Fruit fly (Drosophila melanogaster): Measurements from ENCODE around the gene CG32547.

Gene CG32547

dm6 chrX:18517415-18517814 lies 38.1 kb upstream of the CG32547 start (continued):
- TF ChIP-seq gcm2 (GFP tag; optimal IDR thresholded peaks at IDR 0.05): no peak
- no peak for TF ChIP-seq CG9215 (GFP tag; IDR thresholded peaks at IDR 0.05)
- no peak for TF ChIP-seq CG6765 (GFP tag; optimal IDR thresholded peaks at IDR 0.05)
- TF ChIP-seq B-H1 (GFP tag; IDR thresholded peaks at IDR 0.05): no peak
- TF ChIP-seq CG14710 (tag; optimal IDR thresholded peaks at IDR 0.05): peak; percentile 6
- no peak for TF ChIP-seq aop (GFP tag; IDR thresholded peaks at IDR 0.05)
- no peak for TF ChIP-seq hkb (optimal IDR thresholded peaks at IDR 0.05)
- 0 out of 2 replicates have a peak, but pooled peaks have one; percentile 30 for TF ChIP-seq hkb (GFP tag; IDR thresholded peaks at IDR 0.05)
- peak in 1 of 2 experiments; percentile 43 for TF ChIP-seq bsh (GFP tag; optimal IDR thresholded peaks at IDR 0.05)
- TF ChIP-seq CG10959 (GFP tag; IDR thresholded peaks at IDR 0.05): 0 out of 2 replicates have a peak, but pooled peaks have one; percentile 5
- no peak for TF ChIP-seq Mad (GFP tag; optimal IDR thresholded peaks at IDR 0.05)
- TF ChIP-seq YL-1 (GFP tag; optimal IDR thresholded peaks at IDR 0.05): peak; percentile 10
- no peak for TF ChIP-seq CG10543 (GFP tag; optimal IDR thresholded peaks at IDR 0.05)
- no peak for TF ChIP-seq Asciz (GFP tag; optimal IDR thresholded peaks at IDR 0.05)
- TF ChIP-seq Sin3A (optimal IDR thresholded peaks at IDR 0.05): no peak
- no peak for TF ChIP-seq Hr78 (GFP tag; optimal IDR thresholded peaks at IDR 0.05)
- TF ChIP-seq unc-4 (GFP tag; IDR thresholded peaks at IDR 0.05; ENCODE audit: partially characterized antibody): no peak
- TF ChIP-seq Usf (GFP tag; optimal IDR thresholded peaks at IDR 0.05): no peak
- TF ChIP-seq Lim3 (GFP tag; IDR thresholded peaks at IDR 0.05): no peak
- no peak for TF ChIP-seq CG31388 (GFP tag; optimal IDR thresholded peaks at IDR 0.05)
- TF ChIP-seq sd (tag; optimal IDR thresholded peaks at IDR 0.05): no peak
- 0 out of 2 replicates have a peak, but pooled peaks have one; percentile 19 for TF ChIP-seq Drgx (GFP tag; IDR thresholded peaks at IDR 0.05)
- TF ChIP-seq gfzf (GFP tag; optimal IDR thresholded peaks at IDR 0.05): peak; percentile 5
- no peak for TF ChIP-seq tap (tag; optimal IDR thresholded peaks at IDR 0.05)
- TF ChIP-seq wor (GFP tag; IDR thresholded peaks at IDR 0.05): no peak
- no peak for TF ChIP-seq jigr1 (GFP tag; IDR thresholded peaks at IDR 0.05)
- TF ChIP-seq pzg (GFP tag; optimal IDR thresholded peaks at IDR 0.05): no peak
- no peak for TF ChIP-seq run (tag; optimal IDR thresholded peaks at IDR 0.05)
- TF ChIP-seq sob (GFP tag; IDR thresholded peaks at IDR 0.05): peak; percentile 52; the same call in 1 of the 2 replicates
- no peak for TF ChIP-seq seq (GFP tag; IDR thresholded peaks at IDR 0.05)
- TF ChIP-seq Opbp (GFP tag; IDR thresholded peaks at IDR 0.05; ENCODE audit: partially characterized antibody): no peak
- TF ChIP-seq grn (GFP tag; optimal IDR thresholded peaks at IDR 0.05): no peak
- TF ChIP-seq z (GFP tag; IDR thresholded peaks at IDR 0.05): 0 out of 3 replicates have a peak, but pooled peaks have one; percentile 39
- TF ChIP-seq CG18599 (GFP tag; optimal IDR thresholded peaks at IDR 0.05): no peak
- no peak for TF ChIP-seq prd (optimal IDR thresholded peaks at IDR 0.05)
- TF ChIP-seq prd (GFP tag; IDR thresholded peaks at IDR 0.05): peak; percentile 58; the same call in 2 of the 3 replicates
- no peak for TF ChIP-seq sug (tag; optimal IDR thresholded peaks at IDR 0.05)
- TF ChIP-seq CG2889 (GFP tag; IDR thresholded peaks at IDR 0.05): no peak
- no peak for TF ChIP-seq phol (tag; optimal IDR thresholded peaks at IDR 0.05)
- TF ChIP-seq CG14014 (GFP tag; IDR thresholded peaks at IDR 0.05): no peak; the same call in 1 of the 2 replicates
- TF ChIP-seq CG11560 (tag; IDR thresholded peaks at IDR 0.05): no peak
- TF ChIP-seq cg (GFP tag; optimal IDR thresholded peaks at IDR 0.05): no peak
- 0 out of 2 replicates have a peak, but pooled peaks have one; percentile 36 for TF ChIP-seq sens-2 (GFP tag; IDR thresholded peaks at IDR 0.05)
- no peak for TF ChIP-seq so (GFP tag; IDR thresholded peaks at IDR 0.05)
- 0 out of 2 replicates have a peak, but pooled peaks have one; percentile 7 for TF ChIP-seq CG4730 (GFP tag; IDR thresholded peaks at IDR 0.05)
- TF ChIP-seq CG4404 (GFP tag; IDR thresholded peaks at IDR 0.05): no peak
- TF ChIP-seq Fer2 (tag; optimal IDR thresholded peaks at IDR 0.05): no peak
- no peak for TF ChIP-seq CG18764 (GFP tag; optimal IDR thresholded peaks at IDR 0.05)
- no peak for TF ChIP-seq jumu (GFP tag; optimal IDR thresholded peaks at IDR 0.05)
- peak; percentile 40 for TF ChIP-seq CG2875 (GFP tag; optimal IDR thresholded peaks at IDR 0.05)
- TF ChIP-seq CG32772 (GFP tag; IDR thresholded peaks at IDR 0.05): peak; percentile 90
- TF ChIP-seq Scr (GFP tag; IDR thresholded peaks at IDR 0.05; ENCODE audit: partially characterized antibody): no peak

Data from whole organism, embryonic.